Fruit fly (Drosophila melanogaster) whole organism, prepupa: ENCODE results near the gene mRpS34.

Experiments
- CG6854 ChIP-seq: fragments of 200-800 bp; sonication (Bioruptor generic); optimal IDR thresholded peaks from 2 replicates; lab custom pipeline; 2017; ENCODE audit warnings: missing biosample characterization, mild to moderate bottlenecking, missing genetic modification characterization
- achi ChIP-seq: fragments of 200-800 bp; sonication (Bioruptor generic); optimal IDR thresholded peaks from 3 replicates; lab custom pipeline; 2016; ENCODE audit warnings: missing biosample characterization, missing genetic modification characterization
- fkh ChIP-seq: fragments of 200-800 bp; sonication (Bioruptor generic); optimal IDR thresholded peaks from 3 replicates; lab custom pipeline; 2017; ENCODE audit warnings: missing biosample characterization, mild to moderate bottlenecking, missing genetic modification characterization, moderate library complexity
- svp ChIP-seq: fragments of 200-800 bp; sonication (Bioruptor generic); peaks from one replicate; lab custom pipeline; 2016; ENCODE audit warnings: missing biosample characterization, missing genetic modification characterization

The mRpS34 gene

DNA sequence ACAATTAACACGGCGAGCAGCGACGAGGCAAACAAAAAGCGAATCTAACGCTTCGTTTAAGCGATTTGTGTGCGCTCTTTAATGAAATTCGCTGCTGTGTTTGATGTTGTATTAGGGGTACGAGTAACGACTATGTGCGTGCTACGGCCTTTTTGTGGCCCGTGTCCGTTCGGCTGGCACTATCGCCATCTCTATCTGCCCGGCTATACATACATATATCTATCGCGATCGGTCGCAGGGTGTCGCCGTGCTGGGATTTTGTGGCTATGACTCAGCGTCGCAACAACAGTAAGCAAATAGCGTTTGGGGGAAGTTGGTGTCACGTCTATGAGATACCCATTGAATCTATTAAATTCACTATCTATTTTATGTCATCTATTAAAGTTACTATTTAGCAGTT, 45.8 kb downstream of the mRpS34 start:
- peak; percentile 65 for TF ChIP-seq fkh (GFP tag; lab: Kevin White, UChicago)
- no peak for TF ChIP-seq CG6854

- TF ChIP-seq svp (GFP tag; lab: Kevin White, UChicago) (peak; percentile 22), achi (no peak)
Measured at dm6 chr3L:16394506-16394905, 46.6 kb downstream of the mRpS34 start, which contains the start of gene Gagr. Gene Gagr (plus strand): TSS chr3L:16394586.
